Worm (Caenorhabditis elegans): ENCODE results near the gene smf-1.
A peak's percentile ranks its signal among the peaks of the same experiment; 100 is the strongest.

The smf-1 gene

DNA sequence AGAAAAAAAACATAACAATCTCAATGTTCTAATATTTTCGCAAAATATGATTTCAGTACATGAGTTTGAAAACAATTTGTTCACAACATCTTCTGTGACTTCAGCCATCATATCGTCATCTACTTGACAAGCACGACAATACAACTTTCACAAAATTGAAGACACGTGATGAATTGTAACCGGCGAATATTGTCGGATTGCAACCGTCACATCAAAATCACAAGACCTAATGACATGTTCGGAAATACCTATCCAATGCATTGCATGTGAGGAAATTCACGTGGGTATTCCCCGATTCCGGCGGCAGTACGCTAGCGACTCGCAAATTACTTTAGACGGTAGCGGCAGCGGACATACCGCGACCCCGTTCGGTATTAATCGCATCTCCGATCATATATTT, 18.7 kb upstream of the smf-1 start:
- TF ChIP-seq ets-7 (tag; optimal IDR thresholded peaks at IDR 0.05): no peak
- TF ChIP-seq hmbx-1 (tag; optimal IDR thresholded peaks at IDR 0.05): no peak
- TF ChIP-seq tbx-37 (GFP tag; conservative IDR thresholded peaks at IDR 0.05): no peak
- TF ChIP-seq pes-1 (GFP tag; IDR thresholded peaks at IDR 0.05): no peak
- no peak for TF ChIP-seq F13C5.2 (tag; optimal IDR thresholded peaks at IDR 0.05)
- no peak for TF ChIP-seq B0310.2 (tag; optimal IDR thresholded peaks at IDR 0.05)
- TF ChIP-seq ceh-13 (GFP tag; optimal IDR thresholded peaks at IDR 0.05): no peak
- no peak for TF ChIP-seq scrt-1 (GFP tag; IDR thresholded peaks at IDR 0.05)
- no peak for TF ChIP-seq aly-1 (tag; optimal IDR thresholded peaks at IDR 0.05)
- TF ChIP-seq sea-1 (GFP tag; conservative IDR thresholded peaks at IDR 0.05): no peak
- TF ChIP-seq hnd-1 (tag; optimal IDR thresholded peaks at IDR 0.05): no peak
- TF ChIP-seq flt-1 (GFP tag; IDR thresholded peaks at IDR 0.05): no peak
- no peak for TF ChIP-seq tra-4 (tag; optimal IDR thresholded peaks at IDR 0.05)
- TF ChIP-seq ceh-36 (tag; optimal IDR thresholded peaks at IDR 0.05): no peak
- no peak for TF ChIP-seq ama-1 (optimal IDR thresholded peaks at IDR 0.05)
- no peak for TF ChIP-seq tbx-11 (GFP tag; IDR thresholded peaks at IDR 0.05)
- no peak for TF ChIP-seq hmg-4 (GFP tag; optimal IDR thresholded peaks at IDR 0.05)

- TF ChIP-seq hnd-1 (tag; optimal IDR thresholded peaks at IDR 0.05): no peak
- TF ChIP-seq scrt-1 (GFP tag; IDR thresholded peaks at IDR 0.05): no peak
- TF ChIP-seq tbx-11 (GFP tag; IDR thresholded peaks at IDR 0.05): no peak
- TF ChIP-seq B0310.2 (tag; optimal IDR thresholded peaks at IDR 0.05): no peak
- TF ChIP-seq ceh-36 (tag; optimal IDR thresholded peaks at IDR 0.05): no peak
- no peak for TF ChIP-seq hmg-4 (GFP tag; optimal IDR thresholded peaks at IDR 0.05)
- TF ChIP-seq tbx-37 (GFP tag; conservative IDR thresholded peaks at IDR 0.05): no peak
- no peak for TF ChIP-seq ama-1 (optimal IDR thresholded peaks at IDR 0.05)
- TF ChIP-seq tra-4 (tag; optimal IDR thresholded peaks at IDR 0.05): no peak
- no peak for TF ChIP-seq flt-1 (GFP tag; IDR thresholded peaks at IDR 0.05)
- no peak for TF ChIP-seq sea-1 (GFP tag; conservative IDR thresholded peaks at IDR 0.05)
- TF ChIP-seq ets-7 (tag; optimal IDR thresholded peaks at IDR 0.05): no peak
Observed at ce11 chrX:6740983-6741365, 18.1 kb upstream of the smf-1 start.

- TF ChIP-seq scrt-1 (GFP tag; IDR thresholded peaks at IDR 0.05): no peak
- TF ChIP-seq flt-1 (GFP tag; IDR thresholded peaks at IDR 0.05): no peak
- TF ChIP-seq pes-1 (GFP tag; IDR thresholded peaks at IDR 0.05): no peak
- no peak for TF ChIP-seq tra-4 (tag; optimal IDR thresholded peaks at IDR 0.05)
- no peak for TF ChIP-seq ama-1 (optimal IDR thresholded peaks at IDR 0.05)
- TF ChIP-seq hmg-4 (GFP tag; optimal IDR thresholded peaks at IDR 0.05): peak; percentile 33
- no peak for TF ChIP-seq ets-7 (tag; optimal IDR thresholded peaks at IDR 0.05)
- no peak for TF ChIP-seq sea-1 (GFP tag; conservative IDR thresholded peaks at IDR 0.05)
Observed at ce11 chrX:6740282-6740982, 17.6 kb upstream of the smf-1 start.

- TF ChIP-seq aly-1 (tag; optimal IDR thresholded peaks at IDR 0.05) (no peak), hmbx-1 (tag; optimal IDR thresholded peaks at IDR 0.05) (no peak), F13C5.2 (tag; optimal IDR thresholded peaks at IDR 0.05) (no peak), ceh-13 (GFP tag; optimal IDR thresholded peaks at IDR 0.05) (no peak), ama-1 (optimal IDR thresholded peaks at IDR 0.05) (no peak), B0310.2 (tag; optimal IDR thresholded peaks at IDR 0.05) (no peak), hnd-1 (tag; optimal IDR thresholded peaks at IDR 0.05) (no peak), scrt-1 (GFP tag; IDR thresholded peaks at IDR 0.05) (no peak), sea-1 (GFP tag; conservative IDR thresholded peaks at IDR 0.05) (no peak), tra-4 (tag; optimal IDR thresholded peaks at IDR 0.05) (no peak), pes-1 (GFP tag; IDR thresholded peaks at IDR 0.05) (no peak), tbx-37 (GFP tag; conservative IDR thresholded peaks at IDR 0.05) (no peak)
Observed at ce11 chrX:6739034-6740008, 16.5 kb upstream of the smf-1 start.

DNA sequence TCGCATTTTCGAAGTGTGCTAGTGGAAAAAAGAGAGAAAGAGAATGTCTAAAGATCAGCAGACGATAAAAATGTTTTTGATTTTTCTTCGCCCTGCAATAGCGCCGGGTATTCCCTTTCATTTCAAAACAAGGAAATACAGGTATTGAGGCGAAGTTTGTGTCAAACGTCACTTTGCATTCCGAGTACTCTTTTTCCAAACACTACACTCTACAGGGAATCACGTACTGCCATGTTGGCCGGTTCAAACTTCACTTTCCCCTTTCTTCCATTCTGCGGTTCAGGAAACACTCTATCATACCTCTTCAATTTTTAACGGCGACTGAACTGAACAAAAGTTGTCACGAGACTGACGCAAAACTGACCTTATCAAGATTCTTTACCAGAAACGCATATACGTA, 15.7 kb upstream of the smf-1 start:
- TF ChIP-seq tbx-37 (GFP tag; conservative IDR thresholded peaks at IDR 0.05) (no peak), hmbx-1 (tag; optimal IDR thresholded peaks at IDR 0.05) (no peak), B0310.2 (tag; optimal IDR thresholded peaks at IDR 0.05) (no peak), sea-1 (GFP tag; conservative IDR thresholded peaks at IDR 0.05) (no peak), pes-1 (GFP tag; IDR thresholded peaks at IDR 0.05) (no peak), F13C5.2 (tag; optimal IDR thresholded peaks at IDR 0.05) (no peak), tbx-11 (GFP tag; IDR thresholded peaks at IDR 0.05) (no peak)

DNA sequence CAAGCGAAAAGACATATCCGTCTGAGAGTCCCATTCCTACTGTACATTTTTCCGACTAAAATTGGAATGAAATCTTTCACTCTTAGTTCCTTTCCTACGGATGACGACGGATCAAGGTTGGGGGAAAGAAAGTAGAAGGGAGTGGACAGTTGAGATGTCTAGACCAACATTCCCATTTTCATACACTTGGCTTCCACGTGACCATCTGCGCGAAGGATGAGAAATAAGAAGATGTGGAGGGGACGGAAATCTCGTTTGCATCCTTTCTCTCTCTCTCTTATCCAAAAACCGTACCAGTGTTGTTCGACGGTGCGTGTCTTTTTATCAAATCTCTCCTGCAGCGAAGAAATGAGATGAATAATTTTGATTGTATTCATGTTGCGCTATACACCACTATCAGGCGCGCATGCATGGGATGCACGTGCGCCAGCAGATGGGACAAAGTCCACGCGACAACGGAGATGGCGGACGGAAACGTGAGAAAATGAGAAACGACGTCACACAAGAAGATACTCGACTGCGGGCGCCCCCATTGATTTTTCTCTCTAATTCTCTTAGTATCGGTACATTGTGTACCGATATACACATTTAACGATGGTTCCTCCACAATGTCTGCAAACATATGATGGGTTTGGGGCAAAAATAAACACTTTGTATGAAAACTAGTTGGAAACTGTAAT, 14.6 kb upstream of the smf-1 start:
- peak; percentile 22 for TF ChIP-seq hmg-4 (GFP tag; optimal IDR thresholded peaks at IDR 0.05)
- peak; percentile 21 for TF ChIP-seq F13C5.2 (tag; optimal IDR thresholded peaks at IDR 0.05)
- no peak for TF ChIP-seq flt-1 (GFP tag; IDR thresholded peaks at IDR 0.05)

ce11 chrX:6736358-6736991, 13.6 kb upstream of the smf-1 start:
- TF ChIP-seq ets-7 (tag; optimal IDR thresholded peaks at IDR 0.05) (no peak), hmg-4 (GFP tag; optimal IDR thresholded peaks at IDR 0.05) (no peak), flt-1 (GFP tag; IDR thresholded peaks at IDR 0.05) (no peak), tbx-11 (GFP tag; IDR thresholded peaks at IDR 0.05) (no peak), hnd-1 (tag; optimal IDR thresholded peaks at IDR 0.05) (no peak), B0310.2 (tag; optimal IDR thresholded peaks at IDR 0.05) (no peak), tra-4 (tag; optimal IDR thresholded peaks at IDR 0.05) (no peak), hmbx-1 (tag; optimal IDR thresholded peaks at IDR 0.05) (no peak), scrt-1 (GFP tag; IDR thresholded peaks at IDR 0.05) (no peak), ceh-13 (GFP tag; optimal IDR thresholded peaks at IDR 0.05) (no peak), pes-1 (GFP tag; IDR thresholded peaks at IDR 0.05) (no peak), aly-1 (tag; optimal IDR thresholded peaks at IDR 0.05) (no peak), tbx-37 (GFP tag; conservative IDR thresholded peaks at IDR 0.05) (no peak), sea-1 (GFP tag; conservative IDR thresholded peaks at IDR 0.05) (no peak)

Data from whole organism, early embryonic.